Worm (Caenorhabditis elegans) whole organism, L2 larva: ENCODE measurements around the gene srg-60.

Source experiments
- C34F6.9 ChIP-seq: fragments of 150-350 bp; optimal IDR thresholded peaks from 2 replicates; lab custom pipeline; 2014; ENCODE audit warnings: missing biosample characterization, missing genetic modification characterization
- F13H6.1 ChIP-seq: sonication (generic microtip); optimal IDR thresholded peaks from 2 replicates; lab custom pipeline; 2016; ENCODE audit warnings: missing genetic modification characterization, missing compliant biosample characterization
- Y55F3AM.14 ChIP-seq: fragments of 200-800 bp; sonication (Bioruptor generic); optimal IDR thresholded peaks from 2 replicates; lab custom pipeline; 2018; ENCODE audit warnings: mild to moderate bottlenecking, missing genetic modification characterization, missing compliant biosample characterization
- alr-1 ChIP-seq: fragments of 150-350 bp; optimal IDR thresholded peaks from 2 replicates; lab custom pipeline; 2014; ENCODE audit warnings: missing biosample characterization, missing genetic modification characterization
- aly-2 ChIP-seq: fragments of 150-350 bp; optimal IDR thresholded peaks from 2 replicates; lab custom pipeline; 2014; ENCODE audit warnings: missing biosample characterization, missing genetic modification characterization
- ama-1 ChIP-seq: fragments of 150-350 bp; optimal IDR thresholded peaks from 2 replicates; lab custom pipeline; 2018; ENCODE audit warnings: inconsistent platforms
- ceh-82 ChIP-seq: fragments of 150-350 bp; optimal IDR thresholded peaks from 2 replicates; lab custom pipeline; 2014; ENCODE audit warnings: missing biosample characterization, missing genetic modification characterization
- crh-2 ChIP-seq: sonication (generic microtip); optimal IDR thresholded peaks from 2 replicates; lab custom pipeline; 2017; ENCODE audit warnings: missing biosample characterization, missing genetic modification characterization
- dmd-4 ChIP-seq: sonication (generic microtip); optimal IDR thresholded peaks from 2 replicates; lab custom pipeline; 2017; ENCODE audit warnings: missing biosample characterization, missing genetic modification characterization
- egl-27 ChIP-seq: sonication (generic microtip); optimal IDR thresholded peaks from 3 replicates; lab custom pipeline; 2017; ENCODE audit warnings: missing biosample characterization, missing genetic modification reagents, missing genetic modification characterization
- elt-1 ChIP-seq: fragments of 150-350 bp; optimal IDR thresholded peaks from 2 replicates; lab custom pipeline; 2014; ENCODE audit warnings: missing biosample characterization, missing genetic modification characterization
- elt-3 ChIP-seq: sonication (generic microtip); optimal IDR thresholded peaks from 2 replicates; lab custom pipeline; 2017; ENCODE audit warnings: missing biosample characterization, missing genetic modification characterization
- fos-1 ChIP-seq: fragments of 150-350 bp; optimal IDR thresholded peaks from 2 replicates; lab custom pipeline; 2014; ENCODE audit warnings: missing biosample characterization, missing genetic modification characterization
- gmeb-1 ChIP-seq: fragments of 150-350 bp; optimal IDR thresholded peaks from 2 replicates; lab custom pipeline; 2014; ENCODE audit warnings: missing biosample characterization, missing genetic modification characterization
- lin-11 ChIP-seq: fragments of 150-350 bp; sonication (generic microtip); optimal IDR thresholded peaks from 2 replicates; lab custom pipeline; 2014; ENCODE audit warnings: missing biosample characterization, missing genetic modification characterization, inconsistent platforms, mixed read lengths
- lin-13 ChIP-seq: fragments of 150-350 bp; optimal IDR thresholded peaks from 2 replicates; lab custom pipeline; 2014; ENCODE audit warnings: missing biosample characterization, missing genetic modification reagents, missing genetic modification characterization
- lin-39 ChIP-seq: fragments of 150-350 bp; optimal IDR thresholded peaks from 2 replicates; lab custom pipeline; 2014; ENCODE audit warnings: missing biosample characterization, missing genetic modification reagents, missing genetic modification characterization
- lsy-2 ChIP-seq, 2 experiments: fragments of 150-350 bp in 1 of 2; sonication (generic microtip) in 1 of 2; optimal IDR thresholded peaks; 2 replicates each; lab custom pipeline; 2014 to 2017; ENCODE audit warnings: missing biosample characterization in 2 of 2, missing genetic modification characterization in 2 of 2
- mab-5 ChIP-seq: fragments of 150-350 bp; optimal IDR thresholded peaks from 2 replicates; lab custom pipeline; 2014; ENCODE audit warnings: missing biosample characterization, missing genetic modification characterization
- mbf-1 ChIP-seq: sonication (generic microtip); optimal IDR thresholded peaks from 2 replicates; lab custom pipeline; 2017; ENCODE audit warnings: missing biosample characterization, missing genetic modification characterization
- nhr-11 ChIP-seq: fragments of 150-350 bp; optimal IDR thresholded peaks from 2 replicates; lab custom pipeline; 2014; ENCODE audit warnings: missing biosample characterization, missing genetic modification characterization
- nhr-12 ChIP-seq: fragments of 150-350 bp; optimal IDR thresholded peaks from 2 replicates; lab custom pipeline; 2014; ENCODE audit warnings: missing biosample characterization, missing genetic modification characterization
- nhr-23 ChIP-seq: fragments of 150-350 bp; optimal IDR thresholded peaks from 2 replicates; lab custom pipeline; 2014; ENCODE audit warnings: missing biosample characterization, missing genetic modification reagents, missing genetic modification characterization
- nhr-25 ChIP-seq: fragments of 150-350 bp; sonication (generic microtip); optimal IDR thresholded peaks from 3 replicates; lab custom pipeline; 2014; ENCODE audit warnings: missing biosample characterization, missing genetic modification characterization
- nhr-6 ChIP-seq: fragments of 150-350 bp; optimal IDR thresholded peaks from 2 replicates; lab custom pipeline; 2014; ENCODE audit warnings: missing biosample characterization, missing genetic modification characterization
- nhr-77 ChIP-seq: fragments of 150-350 bp; optimal IDR thresholded peaks from 2 replicates; lab custom pipeline; 2014; ENCODE audit warnings: missing biosample characterization, missing genetic modification characterization
- peb-1 ChIP-seq: fragments of 150-350 bp; optimal IDR thresholded peaks from 2 replicates; lab custom pipeline; 2014; ENCODE audit warnings: missing biosample characterization, missing genetic modification characterization
- sma-9 ChIP-seq, 2 experiments: fragments of 150-350 bp in 1 of 2; sonication (generic microtip) in 1 of 2; optimal IDR thresholded peaks; 2 replicates each; lab custom pipeline; 2014 to 2016; ENCODE audit warnings: missing genetic modification characterization in 2 of 2, mild to moderate bottlenecking in 1 of 2, missing biosample characterization in 1 of 2, missing compliant biosample characterization in 1 of 2, missing genetic modification reagents in 1 of 2, moderate library complexity in 1 of 2
- snpc-4 ChIP-seq: fragments of 150-350 bp; optimal IDR thresholded peaks from 2 replicates; lab custom pipeline; 2014; ENCODE audit warnings: missing biosample characterization, missing genetic modification characterization
- zag-1 ChIP-seq: fragments of 150-350 bp; optimal IDR thresholded peaks from 2 replicates; lab custom pipeline; 2014; ENCODE audit warnings: missing biosample characterization, missing genetic modification characterization
- ztf-11 ChIP-seq: sonication (generic microtip); optimal IDR thresholded peaks from 2 replicates; lab custom pipeline; 2017; ENCODE audit warnings: missing biosample characterization, missing genetic modification characterization
- ztf-4 ChIP-seq: fragments of 150-350 bp; optimal IDR thresholded peaks from 2 replicates; lab custom pipeline; 2014; ENCODE audit warnings: missing biosample characterization, missing genetic modification characterization

The srg-60 gene

ce11 chrV:2725225-2725624 lies 2.8 kb upstream of the srg-60 start, which contains the start of gene srg-59:
srg-59 (minus strand) TSS chrV:2725325.
- TF ChIP-seq ama-1 (no peak), nhr-12 (tag; lab: Kevin White, UChicago) (no peak), elt-1 (no peak), ztf-4 (tag; lab: Kevin White, UChicago) (no peak), nhr-6 (tag; lab: Kevin White, UChicago) (no peak), Y55F3AM.14 (no peak), F13H6.1 (tag; lab: Kevin White, UChicago) (no peak), zag-1 (no peak), lin-11 (tag; lab: Kevin White, UChicago) (no peak)

ce11 chrV:2720763-2721162 lies 1.7 kb downstream of the srg-60 start, which contains the start of gene srt-27:
srt-27 (minus strand) TSS chrV:2720863.
- TF ChIP-seq nhr-23 (no peak), nhr-77 (tag; lab: Kevin White, UChicago) (no peak), egl-27 (tag; lab: Kevin White, UChicago) (no peak), peb-1 (tag; lab: Kevin White, UChicago) (no peak), elt-1 (no peak), nhr-12 (tag; lab: Kevin White, UChicago) (no peak), nhr-6 (tag; lab: Kevin White, UChicago) (no peak), lin-39 (no peak), C34F6.9 (tag; lab: Kevin White, UChicago) (no peak), sma-9 (GFP tag; optimal IDR thresholded peaks at IDR 0.05; lab: Kevin White, UChicago) (no peak), sma-9 (tag; optimal IDR thresholded peaks at IDR 0.05; lab: Kevin White, UChicago) (no peak), ztf-4 (tag; lab: Kevin White, UChicago) (no peak), fos-1 (no peak), alr-1 (tag; lab: Kevin White, UChicago) (no peak), dmd-4 (tag; lab: Kevin White, UChicago) (no peak)

DNA sequence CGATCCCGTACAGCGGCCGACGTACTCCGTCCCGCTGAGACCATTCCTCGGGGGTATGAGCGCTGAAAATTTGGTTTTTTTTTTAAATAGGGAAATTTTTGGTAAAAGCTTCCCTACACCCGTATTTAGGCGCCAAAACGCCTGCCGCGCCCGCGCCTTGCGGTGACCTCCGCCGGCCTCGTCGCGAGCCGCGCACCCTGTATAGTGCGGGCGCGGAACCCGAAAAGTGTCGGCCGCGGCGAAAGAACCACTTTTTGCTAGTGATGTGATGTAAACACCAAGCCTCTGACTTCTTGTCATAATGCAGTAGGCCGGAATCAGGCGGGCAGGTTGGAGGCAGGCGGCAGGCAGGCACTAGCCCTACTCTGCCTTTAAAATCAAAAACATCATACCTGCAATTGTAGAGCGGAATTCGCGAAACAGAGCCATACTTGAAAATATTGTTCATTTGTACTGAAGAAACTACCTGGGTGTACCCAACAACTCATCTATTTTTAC lies 3.7 kb downstream of the srg-60 start, which contains the start of gene srt-29:
srt-29 (minus strand) TSS at position 448 of the 498 bp plus-strand sequence.
- TF ChIP-seq dmd-4 (tag; lab: Kevin White, UChicago) (no peak), mab-5 (tag; lab: Kevin White, UChicago) (no peak), snpc-4 (no peak), elt-3 (tag; lab: Kevin White, UChicago) (no peak), egl-27 (tag; lab: Kevin White, UChicago) (no peak), lin-11 (tag; lab: Kevin White, UChicago) (no peak), gmeb-1 (tag; lab: Kevin White, UChicago) (no peak), lsy-2 (tag; optimal IDR thresholded peaks at IDR 0.05; lab: Kevin White, UChicago) (no peak), mbf-1 (tag; lab: Kevin White, UChicago) (no peak)

ce11 chrV:2716933-2717332 lies 5.5 kb downstream of the srg-60 start:
- TF ChIP-seq dmd-4 (tag; lab: Kevin White, UChicago), result no peak

DNA sequence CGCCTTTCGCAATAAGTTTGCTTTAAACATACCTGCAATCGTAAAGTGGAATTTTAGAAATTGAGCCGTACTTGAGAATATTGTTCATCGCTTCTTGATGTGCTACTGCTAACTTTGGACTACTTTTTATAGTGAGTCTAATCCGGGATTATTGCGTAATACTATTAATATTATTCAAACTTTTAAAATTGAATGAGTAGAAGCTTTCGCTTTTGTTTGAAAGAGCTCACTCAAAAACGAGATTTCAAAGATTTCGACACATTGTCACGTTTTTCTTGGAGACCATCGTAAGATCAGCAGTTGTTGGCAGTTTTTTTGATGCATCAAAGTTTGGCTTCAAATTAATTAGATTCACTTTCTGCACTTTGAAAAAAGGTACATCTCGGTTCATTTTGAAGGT lies 8.9 kb downstream of the srg-60 start, which contains the start of gene srt-28:
srt-28 (minus strand) TSS at position 101 of the 400 bp plus-strand sequence.
- TF ChIP-seq nhr-11 (tag; lab: Kevin White, UChicago) (no peak), nhr-77 (tag; lab: Kevin White, UChicago) (no peak), ceh-82 (no peak), aly-2 (tag; lab: Kevin White, UChicago) (no peak), lin-13 (GFP tag; lab: Kevin White, UChicago) (no peak), nhr-6 (tag; lab: Kevin White, UChicago) (no peak), zag-1 (no peak), mbf-1 (tag; lab: Kevin White, UChicago) (no peak), peb-1 (tag; lab: Kevin White, UChicago) (no peak), C34F6.9 (tag; lab: Kevin White, UChicago) (no peak), elt-1 (no peak)

ce11 chrV:2711429-2711828 lies 11.0 kb downstream of the srg-60 start, which contains the start of gene C24B9.3:
C24B9.3 (minus strand) TSS chrV:2711599.
- TF ChIP-seq nhr-6 (tag; lab: Kevin White, UChicago) (no peak), F13H6.1 (tag; lab: Kevin White, UChicago) (no peak), lin-11 (tag; lab: Kevin White, UChicago) (no peak), crh-2 (tag; lab: Kevin White, UChicago) (peak; percentile 8), elt-1 (no peak), nhr-11 (tag; lab: Kevin White, UChicago) (no peak), ama-1 (no peak), nhr-25 (tag; lab: Kevin White, UChicago) (no peak), fos-1 (peak; percentile 69), ceh-82 (no peak), ztf-11 (tag; lab: Kevin White, UChicago) (no peak), elt-3 (tag; lab: Kevin White, UChicago) (no peak), sma-9 (GFP tag; optimal IDR thresholded peaks at IDR 0.05; lab: Kevin White, UChicago) (peak; percentile 39), sma-9 (tag; optimal IDR thresholded peaks at IDR 0.05; lab: Kevin White, UChicago) (no peak), gmeb-1 (tag; lab: Kevin White, UChicago) (peak; percentile 5)
- TF ChIP-seq, all 48 proteins: peak for 4
